Worm (Caenorhabditis elegans) whole organism, L2 larva: ENCODE measurements around the gene C08G5.6.

Source experiments
- F13H6.1 ChIP-seq: sonication (generic microtip); optimal IDR thresholded peaks from 2 replicates; lab custom pipeline; 2016; ENCODE audit warnings: missing genetic modification characterization, missing compliant biosample characterization
- R02D3.7 ChIP-seq: fragments of 150-350 bp; optimal IDR thresholded peaks from 2 replicates; lab custom pipeline; 2014; ENCODE audit warnings: missing biosample characterization, missing genetic modification characterization
- Y55F3AM.14 ChIP-seq: fragments of 200-800 bp; sonication (Bioruptor generic); optimal IDR thresholded peaks from 2 replicates; lab custom pipeline; 2018; ENCODE audit warnings: mild to moderate bottlenecking, missing genetic modification characterization, missing compliant biosample characterization
- aly-2 ChIP-seq: fragments of 150-350 bp; optimal IDR thresholded peaks from 2 replicates; lab custom pipeline; 2014; ENCODE audit warnings: missing biosample characterization, missing genetic modification characterization
- ama-1 ChIP-seq: fragments of 150-350 bp; optimal IDR thresholded peaks from 2 replicates; lab custom pipeline; 2018; ENCODE audit warnings: inconsistent platforms
- blmp-1 ChIP-seq: sonication (generic microtip); optimal IDR thresholded peaks from 2 replicates; lab custom pipeline; 2017; ENCODE audit warnings: missing genetic modification characterization, mild to moderate bottlenecking, missing compliant biosample characterization, antibody characterized with exemption, moderate library complexity; ENCODE audit not compliant: insufficient read depth
- ceh-16 ChIP-seq: fragments of 150-350 bp; optimal IDR thresholded peaks from 2 replicates; lab custom pipeline; 2014; ENCODE audit warnings: missing biosample characterization, missing genetic modification characterization
- ceh-82 ChIP-seq: fragments of 150-350 bp; optimal IDR thresholded peaks from 2 replicates; lab custom pipeline; 2014; ENCODE audit warnings: missing biosample characterization, missing genetic modification characterization
- crh-2 ChIP-seq: sonication (generic microtip); optimal IDR thresholded peaks from 2 replicates; lab custom pipeline; 2017; ENCODE audit warnings: missing biosample characterization, missing genetic modification characterization
- egl-27 ChIP-seq: sonication (generic microtip); optimal IDR thresholded peaks from 3 replicates; lab custom pipeline; 2017; ENCODE audit warnings: missing biosample characterization, missing genetic modification reagents, missing genetic modification characterization
- elt-3 ChIP-seq: sonication (generic microtip); optimal IDR thresholded peaks from 2 replicates; lab custom pipeline; 2017; ENCODE audit warnings: missing biosample characterization, missing genetic modification characterization
- fos-1 ChIP-seq: fragments of 150-350 bp; optimal IDR thresholded peaks from 2 replicates; lab custom pipeline; 2014; ENCODE audit warnings: missing biosample characterization, missing genetic modification characterization
- gmeb-1 ChIP-seq: fragments of 150-350 bp; optimal IDR thresholded peaks from 2 replicates; lab custom pipeline; 2014; ENCODE audit warnings: missing biosample characterization, missing genetic modification characterization
- lin-13 ChIP-seq: fragments of 150-350 bp; optimal IDR thresholded peaks from 2 replicates; lab custom pipeline; 2014; ENCODE audit warnings: missing biosample characterization, missing genetic modification reagents, missing genetic modification characterization
- lin-39 ChIP-seq: fragments of 150-350 bp; optimal IDR thresholded peaks from 2 replicates; lab custom pipeline; 2014; ENCODE audit warnings: missing biosample characterization, missing genetic modification reagents, missing genetic modification characterization
- lsy-2 ChIP-seq, 2 experiments: fragments of 150-350 bp in 1 of 2; sonication (generic microtip) in 1 of 2; optimal IDR thresholded peaks; 2 replicates each; lab custom pipeline; 2014 to 2017; ENCODE audit warnings: missing biosample characterization in 2 of 2, missing genetic modification characterization in 2 of 2
- mbf-1 ChIP-seq: sonication (generic microtip); optimal IDR thresholded peaks from 2 replicates; lab custom pipeline; 2017; ENCODE audit warnings: missing biosample characterization, missing genetic modification characterization
- mdl-1 ChIP-seq, 2 experiments: fragments of 150-350 bp in 1 of 2; sonication (generic microtip) in 1 of 2; optimal IDR thresholded peaks; 2 replicates each; lab custom pipeline; 2017; ENCODE audit warnings: missing biosample characterization in 2 of 2, missing genetic modification characterization in 2 of 2
- nhr-10 ChIP-seq: sonication (generic microtip); optimal IDR thresholded peaks from 2 replicates; lab custom pipeline; 2017; ENCODE audit warnings: missing biosample characterization, missing genetic modification characterization
- nhr-11 ChIP-seq: fragments of 150-350 bp; optimal IDR thresholded peaks from 2 replicates; lab custom pipeline; 2014; ENCODE audit warnings: missing biosample characterization, missing genetic modification characterization
- nhr-129 ChIP-seq: fragments of 150-350 bp; optimal IDR thresholded peaks from 2 replicates; lab custom pipeline; 2014; ENCODE audit warnings: missing biosample characterization, missing genetic modification characterization
- nhr-23 ChIP-seq: fragments of 150-350 bp; optimal IDR thresholded peaks from 2 replicates; lab custom pipeline; 2014; ENCODE audit warnings: missing biosample characterization, missing genetic modification reagents, missing genetic modification characterization
- nhr-25 ChIP-seq: fragments of 150-350 bp; sonication (generic microtip); optimal IDR thresholded peaks from 3 replicates; lab custom pipeline; 2014; ENCODE audit warnings: missing biosample characterization, missing genetic modification characterization
- nhr-6 ChIP-seq: fragments of 150-350 bp; optimal IDR thresholded peaks from 2 replicates; lab custom pipeline; 2014; ENCODE audit warnings: missing biosample characterization, missing genetic modification characterization
- peb-1 ChIP-seq: fragments of 150-350 bp; optimal IDR thresholded peaks from 2 replicates; lab custom pipeline; 2014; ENCODE audit warnings: missing biosample characterization, missing genetic modification characterization
- sem-4 ChIP-seq: fragments of 150-350 bp; optimal IDR thresholded peaks from 2 replicates; lab custom pipeline; 2014; ENCODE audit warnings: missing biosample characterization, missing genetic modification reagents, missing genetic modification characterization
- skn-1 ChIP-seq: sonication (generic microtip); optimal IDR thresholded peaks from 2 replicates; lab custom pipeline; 2017; ENCODE audit warnings: missing biosample characterization, missing genetic modification characterization
- sma-3 ChIP-seq: sonication (generic microtip); optimal IDR thresholded peaks from 2 replicates; lab custom pipeline; 2016; ENCODE audit warnings: missing genetic modification reagents, missing genetic modification characterization, missing compliant biosample characterization
- sma-9 ChIP-seq, 2 experiments: fragments of 150-350 bp in 1 of 2; sonication (generic microtip) in 1 of 2; optimal IDR thresholded peaks; 2 replicates each; lab custom pipeline; 2014 to 2016; ENCODE audit warnings: missing genetic modification characterization in 2 of 2, mild to moderate bottlenecking in 1 of 2, missing biosample characterization in 1 of 2, missing compliant biosample characterization in 1 of 2, missing genetic modification reagents in 1 of 2, moderate library complexity in 1 of 2
- snpc-4 ChIP-seq: fragments of 150-350 bp; optimal IDR thresholded peaks from 2 replicates; lab custom pipeline; 2014; ENCODE audit warnings: missing biosample characterization, missing genetic modification characterization
- unc-55 ChIP-seq: fragments of 150-350 bp; sonication (generic microtip); optimal IDR thresholded peaks from 3 replicates; lab custom pipeline; 2014; ENCODE audit warnings: missing biosample characterization, missing genetic modification reagents, missing genetic modification characterization
- unc-62 ChIP-seq: fragments of 150-350 bp; optimal IDR thresholded peaks from 2 replicates; lab custom pipeline; 2014; ENCODE audit warnings: missing biosample characterization, missing genetic modification reagents, missing genetic modification characterization
- zag-1 ChIP-seq: fragments of 150-350 bp; optimal IDR thresholded peaks from 2 replicates; lab custom pipeline; 2014; ENCODE audit warnings: missing biosample characterization, missing genetic modification characterization

Gene C08G5.6

DNA sequence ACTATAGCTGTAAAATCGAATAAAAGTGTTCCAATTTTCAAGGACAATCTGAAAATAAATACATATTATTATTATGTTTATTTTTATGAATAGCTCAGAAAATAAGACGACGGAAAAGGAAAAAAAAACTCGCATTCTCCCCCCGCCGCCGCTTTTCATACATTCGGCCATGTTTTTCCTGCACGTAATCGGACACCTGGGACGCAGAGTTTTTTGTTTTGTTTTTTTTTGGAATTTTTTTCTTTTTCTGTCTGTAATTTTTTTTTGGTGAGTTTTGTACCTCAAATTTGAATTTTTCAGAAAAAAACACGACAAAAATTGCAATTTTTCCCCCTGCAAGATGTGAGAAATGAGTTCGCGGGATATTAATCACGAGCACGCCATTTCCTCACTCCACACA is at the start of gene C08G5.6:
TSS of gene C08G5.6 (plus strand) at position 301 of the 400 bp plus-strand sequence.
- TF ChIP-seq gmeb-1: no peak
- no peak for TF ChIP-seq nhr-129
- no peak for TF ChIP-seq crh-2 (tag; lab: Kevin White, UChicago)
- TF ChIP-seq nhr-11: no peak
- TF ChIP-seq R02D3.7 (tag; lab: Kevin White, UChicago): no peak
- no peak for TF ChIP-seq nhr-23
- no peak for TF ChIP-seq lin-13 (GFP tag; lab: Kevin White, UChicago)
- TF ChIP-seq sma-9 (GFP tag; optimal IDR thresholded peaks at IDR 0.05; lab: Kevin White, UChicago): no peak
- no peak for TF ChIP-seq sma-9 (tag; optimal IDR thresholded peaks at IDR 0.05; lab: Kevin White, UChicago)
- TF ChIP-seq ama-1 (lab: Kevin White, UChicago): no peak
- TF ChIP-seq sem-4: no peak
- no peak for TF ChIP-seq F13H6.1
- no peak for TF ChIP-seq blmp-1 (tag; lab: Kevin White, UChicago)

DNA sequence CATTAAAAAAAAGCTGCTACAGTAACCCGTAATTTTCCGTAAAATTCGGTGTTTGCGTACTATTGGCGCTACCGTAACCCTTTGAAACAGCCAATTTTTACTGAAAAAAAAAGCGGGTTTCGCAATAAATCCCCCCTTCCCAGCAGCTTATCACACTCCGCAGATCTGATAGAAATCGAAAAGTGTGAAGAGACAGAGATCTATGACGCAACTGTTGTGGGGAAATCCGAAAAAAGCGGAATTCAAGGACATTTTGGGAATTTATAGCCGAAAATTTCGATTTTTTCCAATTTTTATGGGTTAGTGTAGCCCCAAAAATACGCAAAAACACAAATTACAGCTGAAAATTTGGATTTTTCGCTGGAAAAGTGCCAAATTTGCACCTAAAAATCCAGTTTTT is 48.4 kb upstream of the C08G5.6 start:
- TF ChIP-seq mbf-1 (no peak), mdl-1 (tag; optimal IDR thresholded peaks at IDR 0.05; lab: Kevin White, UChicago) (no peak), snpc-4 (tag; lab: Kevin White, UChicago) (no peak)

ce11 chrII:723488-723887 is 46.9 kb upstream of the C08G5.6 start, which contains the start of gene rfip-2:
Gene rfip-2 (plus strand): TSS chrII:723788.
- TF ChIP-seq lin-13 (GFP tag; lab: Kevin White, UChicago) (no peak), elt-3 (tag; lab: Kevin White, UChicago) (no peak), sma-3 (GFP tag; lab: Kevin White, UChicago) (no peak), nhr-11 (no peak), fos-1 (tag; lab: Kevin White, UChicago) (no peak), blmp-1 (tag; lab: Kevin White, UChicago) (no peak), R02D3.7 (tag; lab: Kevin White, UChicago) (no peak), aly-2 (tag; lab: Kevin White, UChicago) (no peak), ceh-16 (no peak), lin-39 (tag; lab: Kevin White, UChicago) (no peak)

- no peak for TF ChIP-seq crh-2 (tag; lab: Kevin White, UChicago)
- no peak for TF ChIP-seq aly-2 (tag; lab: Kevin White, UChicago)
- no peak for TF ChIP-seq peb-1 (tag; lab: Kevin White, UChicago)
- no peak for TF ChIP-seq nhr-10 (tag; lab: Kevin White, UChicago)
- TF ChIP-seq ceh-82 (tag; lab: Kevin White, UChicago): no peak
- TF ChIP-seq mbf-1: no peak
- TF ChIP-seq elt-3 (tag; lab: Kevin White, UChicago): no peak
- no peak for TF ChIP-seq egl-27 (tag; lab: Kevin White, UChicago)
- no peak for TF ChIP-seq ceh-16
- TF ChIP-seq nhr-6 (tag; lab: Kevin White, UChicago): no peak
Observed at ce11 chrII:724004-724403, 46.3 kb upstream of the C08G5.6 start.

DNA sequence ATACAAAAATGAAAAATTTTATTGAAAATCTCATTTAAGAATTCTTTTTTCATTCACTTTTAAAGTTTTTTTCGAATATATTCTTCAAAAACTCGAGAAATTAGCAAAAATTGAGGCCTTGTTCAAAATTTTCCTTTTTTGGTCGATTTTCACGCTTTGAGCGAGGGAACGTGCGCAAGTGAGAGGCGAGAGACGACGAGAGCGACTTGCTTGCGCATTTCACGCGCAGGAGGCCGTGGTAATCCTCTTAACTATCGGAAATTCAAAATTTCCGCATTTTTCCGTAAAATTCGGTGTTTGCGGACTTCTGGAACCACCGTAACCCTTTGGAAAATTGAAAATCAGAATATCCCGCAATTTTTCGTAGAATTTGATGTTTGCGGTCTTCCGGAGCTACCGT is 40.4 kb upstream of the C08G5.6 start:
- TF ChIP-seq nhr-129 (no peak), lsy-2 (tag; optimal IDR thresholded peaks at IDR 0.05; lab: Kevin White, UChicago) (peak in 1 of 2 experiments; percentile 17)

DNA sequence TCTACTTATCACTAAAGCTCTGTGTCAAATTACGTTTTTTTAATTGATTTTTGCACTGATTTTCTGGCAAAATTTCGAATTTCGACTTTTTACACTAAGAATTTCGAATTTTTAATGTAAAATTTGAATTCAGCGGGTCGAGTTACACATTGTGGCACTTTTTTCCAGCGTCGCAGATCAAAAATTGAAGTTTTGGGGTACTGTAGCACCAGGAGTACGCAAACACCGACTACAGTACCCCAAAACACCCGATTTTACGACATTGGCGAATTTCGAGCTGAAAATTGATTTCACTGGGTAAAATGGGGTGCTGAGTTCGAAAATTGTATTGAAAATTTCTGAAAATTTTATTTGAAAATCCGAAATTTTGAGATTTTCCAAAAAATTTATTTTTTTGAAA is 38.0 kb upstream of the C08G5.6 start:
- TF ChIP-seq ceh-16 (no peak), unc-62 (GFP tag; lab: Kevin White, UChicago) (no peak), lsy-2 (tag; optimal IDR thresholded peaks at IDR 0.05; lab: Kevin White, UChicago) (peak; percentile 42 to 86), F13H6.1 (no peak)

DNA sequence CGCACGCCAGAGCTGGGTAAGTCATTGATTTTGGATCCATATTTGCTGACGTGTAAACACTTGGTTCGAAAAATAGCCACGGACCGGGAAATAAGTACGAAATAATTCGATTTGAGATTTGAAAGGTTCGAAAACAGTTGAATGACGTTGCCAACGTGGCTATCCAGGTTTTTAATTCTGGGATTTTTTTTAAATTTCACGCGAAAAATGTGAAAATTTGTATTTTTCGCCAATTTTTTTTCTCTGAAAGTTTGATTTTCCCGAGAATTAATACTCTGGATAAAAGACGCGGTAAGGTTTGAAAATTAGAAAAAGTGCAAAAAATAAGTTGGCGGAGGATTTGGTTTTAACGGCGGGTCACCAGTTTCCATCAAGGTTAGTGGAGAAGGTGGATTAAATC is 29.5 kb upstream of the C08G5.6 start, which contains the start of gene fbxc-48:
TSS of gene fbxc-48 (minus strand) at position 101 of the 400 bp plus-strand sequence.
- TF ChIP-seq zag-1 (no peak), nhr-25 (tag; lab: Kevin White, UChicago) (no peak), elt-3 (tag; lab: Kevin White, UChicago) (no peak), mdl-1 (tag; optimal IDR thresholded peaks at IDR 0.05; lab: Kevin White, UChicago) (no peak), Y55F3AM.14 (GFP tag; lab: Kevin White, UChicago) (no peak), unc-55 (GFP tag; lab: Kevin White, UChicago) (no peak), unc-62 (GFP tag; lab: Kevin White, UChicago) (no peak), ama-1 (lab: Kevin White, UChicago) (no peak), skn-1 (tag; lab: Kevin White, UChicago) (no peak)
